Worm (Caenorhabditis elegans) whole organism, young adult: ENCODE data around the gene F43C1.5.
A peak's percentile ranks its signal among the peaks of the same experiment; 100 is the strongest.

Source experiments
- B0336.3 ChIP-seq: fragments of 200-800 bp; sonication (Bioruptor generic); IDR thresholded peaks from 2 replicates; pipeline ENCODE4 v1.3.6; 2022; ENCODE audit warnings: missing genetic modification characterization, missing compliant biosample characterization
- C06A6.2 ChIP-seq: fragments of 200-800 bp; sonication (Bioruptor generic); conservative IDR thresholded peaks from 2 replicates; pipeline ENCODE4 v1.3.6; 2022; ENCODE audit warnings: missing genetic modification characterization, missing compliant biosample characterization
- F23B12.7 ChIP-seq: sonication (generic microtip); optimal IDR thresholded peaks from 2 replicates; lab custom pipeline; 2017; ENCODE audit warnings: missing genetic modification characterization, mild to moderate bottlenecking, missing compliant biosample characterization, antibody characterized with exemption, moderate library complexity; ENCODE audit not compliant: insufficient read depth
- F39B2.1 ChIP-seq: fragments of 200-800 bp; sonication (Bioruptor generic); IDR thresholded peaks from 2 replicates; pipeline ENCODE4 v1.3.6; 2022; ENCODE audit warnings: missing genetic modification reagents, missing genetic modification characterization, missing compliant biosample characterization
- F57C9.4 ChIP-seq: sonication (generic microtip); optimal IDR thresholded peaks from 2 replicates; lab custom pipeline; 2017; ENCODE audit warnings: mild to moderate bottlenecking, missing genetic modification characterization, missing compliant biosample characterization
- K11D2.4 ChIP-seq: fragments of 200-800 bp; sonication (Bioruptor generic); IDR thresholded peaks from 2 replicates; pipeline ENCODE4 v1.3.6; 2022; ENCODE audit warnings: missing genetic modification reagents, missing genetic modification characterization, missing compliant biosample characterization
- Y95B8A.8 ChIP-seq: fragments of 200-800 bp; sonication (Bioruptor generic); IDR thresholded peaks from 2 replicates; pipeline ENCODE4 v1.3.6; 2022; ENCODE audit warnings: missing genetic modification reagents, missing genetic modification characterization, missing compliant biosample characterization
- ZK185.1 ChIP-seq: sonication (generic microtip); optimal IDR thresholded peaks from 2 replicates; lab custom pipeline; 2016; ENCODE audit warnings: mild to moderate bottlenecking, missing genetic modification characterization, missing compliant biosample characterization; ENCODE audit not compliant: poor library complexity, severe bottlenecking
- akir-1 ChIP-seq: fragments of 200-800 bp; sonication (Bioruptor generic); optimal IDR thresholded peaks from 2 replicates; lab custom pipeline; 2018; ENCODE audit warnings: mild to moderate bottlenecking, missing genetic modification characterization, moderate library complexity, missing compliant biosample characterization
- ama-1 ChIP-seq, 3 experiments: fragments of 150-350 bp in 1 of 3; sonication (generic microtip) in 2 of 3; optimal IDR thresholded peaks; 2 replicates each; lab custom pipeline; 2014 to 2018; ENCODE audit warnings: missing biosample characterization in 2 of 3, missing genetic modification characterization in 2 of 3, missing genetic modification reagents in 2 of 3
- atf-7 ChIP-seq: sonication (generic microtip); optimal IDR thresholded peaks from 2 replicates; lab custom pipeline; 2017; ENCODE audit warnings: mild to moderate bottlenecking, missing genetic modification characterization, missing compliant biosample characterization
- athp-1 ChIP-seq: sonication (generic microtip); optimal IDR thresholded peaks from 2 replicates; lab custom pipeline; 2017; ENCODE audit warnings: mild to moderate bottlenecking, missing genetic modification characterization, missing compliant biosample characterization
- attf-3 ChIP-seq: fragments of 200-800 bp; sonication (Bioruptor generic); conservative IDR thresholded peaks from 2 replicates; pipeline ENCODE4 v1.3.6; 2022; ENCODE audit warnings: missing genetic modification reagents, missing genetic modification characterization, missing compliant biosample characterization
- attf-5 ChIP-seq: fragments of 200-800 bp; sonication (Bioruptor generic); optimal IDR thresholded peaks from 2 replicates; lab custom pipeline; 2018; ENCODE audit warnings: mild to moderate bottlenecking, missing genetic modification characterization, missing compliant biosample characterization
- bed-1 ChIP-seq: fragments of 200-800 bp; sonication (Bioruptor generic); IDR thresholded peaks from 2 replicates; pipeline ENCODE4 v1.3.6; 2022; ENCODE audit warnings: missing genetic modification reagents, missing genetic modification characterization, missing compliant biosample characterization
- cebp-1 ChIP-seq, 2 experiments: fragments of 200-800 bp in 1 of 2; sonication (Bioruptor generic) in 1 of 2; sonication (generic microtip) in 1 of 2; IDR thresholded peaks in 1 of 2; optimal IDR thresholded peaks in 1 of 2; 2 replicates each; pipeline versions ENCODE4 v1.3.6 to Lab custom; 2017 to 2022; ENCODE audit warnings: missing compliant biosample characterization in 2 of 2, missing genetic modification characterization in 2 of 2, mild to moderate bottlenecking in 1 of 2, missing genetic modification reagents in 1 of 2, moderate library complexity in 1 of 2
- ceh-27 ChIP-seq: fragments of 200-800 bp; sonication (Bioruptor generic); optimal IDR thresholded peaks from 2 replicates; lab custom pipeline; 2018; ENCODE audit warnings: mild to moderate bottlenecking, missing genetic modification characterization, moderate library complexity, missing compliant biosample characterization
- die-1 ChIP-seq: sonication (generic microtip); optimal IDR thresholded peaks from 2 replicates; lab custom pipeline; 2016; ENCODE audit warnings: missing genotype, mild to moderate bottlenecking, missing genetic modification characterization, missing compliant biosample characterization
- egl-44 ChIP-seq: fragments of 200-800 bp; sonication (Bioruptor generic); IDR thresholded peaks from 2 replicates; pipeline ENCODE4 v1.3.6; 2022; ENCODE audit warnings: missing genetic modification reagents, missing genetic modification characterization, missing compliant biosample characterization
- egrh-3 ChIP-seq: fragments of 200-800 bp; sonication (Bioruptor generic); IDR thresholded peaks from 2 replicates; pipeline ENCODE4 v1.3.6; 2022; ENCODE audit warnings: missing genetic modification reagents, missing genetic modification characterization, missing compliant biosample characterization
- fkh-3 ChIP-seq: sonication (generic microtip); optimal IDR thresholded peaks from 2 replicates; lab custom pipeline; 2016; ENCODE audit warnings: mild to moderate bottlenecking, missing genetic modification characterization, missing compliant biosample characterization
- him-1 ChIP-seq: sonication (generic microtip); optimal IDR thresholded peaks from 2 replicates; lab custom pipeline; 2016; ENCODE audit warnings: missing genotype, missing genetic modification reagents, missing genetic modification characterization, missing compliant biosample characterization
- hmg-1.2 ChIP-seq: fragments of 200-800 bp; sonication (Bioruptor generic); IDR thresholded peaks from 2 replicates; pipeline ENCODE4 v1.3.6; 2022; ENCODE audit warnings: missing genetic modification reagents, missing genetic modification characterization, missing compliant biosample characterization
- hsf-1 ChIP-seq: fragments of 200-800 bp; sonication (Bioruptor generic); IDR thresholded peaks from 2 replicates; pipeline ENCODE4 v1.3.6; 2022; ENCODE audit warnings: missing genetic modification reagents, missing genetic modification characterization, missing compliant biosample characterization
- let-526 ChIP-seq: fragments of 200-800 bp; sonication (Bioruptor generic); IDR thresholded peaks from 2 replicates; pipeline ENCODE4 v1.3.6; 2022; ENCODE audit warnings: missing genetic modification reagents, missing genetic modification characterization, missing compliant biosample characterization
- let-607 ChIP-seq, 2 experiments: fragments of 200-800 bp in 1 of 2; sonication (Bioruptor generic) in 1 of 2; sonication (generic microtip) in 1 of 2; optimal IDR thresholded peaks; 2 replicates each; lab custom pipeline; 2016 to 2018; ENCODE audit warnings: mild to moderate bottlenecking in 2 of 2, missing compliant biosample characterization in 2 of 2, missing genetic modification characterization in 2 of 2, moderate library complexity in 2 of 2, missing genotype in 1 of 2
- lin-35 ChIP-seq, 3 experiments: fragments of 150-350 bp in 2 of 3; sonication (generic microtip) in 1 of 3; optimal IDR thresholded peaks; 2 replicates each; lab custom pipeline; 2014 to 2018; ENCODE audit warnings: missing biosample characterization in 3 of 3, missing genetic modification characterization in 3 of 3, missing genetic modification reagents in 3 of 3
- lin-54 ChIP-seq: fragments of 200-800 bp; sonication (Bioruptor generic); optimal IDR thresholded peaks from 2 replicates; lab custom pipeline; 2018; ENCODE audit warnings: mild to moderate bottlenecking, missing genetic modification characterization, missing compliant biosample characterization
- lir-1 ChIP-seq: fragments of 200-800 bp; sonication (Bioruptor generic); conservative IDR thresholded peaks from 2 replicates; pipeline ENCODE4 v1.3.6; 2022; ENCODE audit warnings: missing genetic modification reagents, missing genetic modification characterization, missing compliant biosample characterization
- madf-10 ChIP-seq: sonication (generic microtip); optimal IDR thresholded peaks from 2 replicates; lab custom pipeline; 2016; ENCODE audit warnings: mild to moderate bottlenecking, missing genetic modification characterization, missing compliant biosample characterization
- madf-8 ChIP-seq: fragments of 200-800 bp; sonication (Bioruptor generic); conservative IDR thresholded peaks from 2 replicates; pipeline ENCODE4 v1.3.6; 2022; ENCODE audit warnings: missing genetic modification reagents, missing genetic modification characterization, missing compliant biosample characterization
- mcd-1 ChIP-seq: fragments of 200-800 bp; sonication (Bioruptor generic); IDR thresholded peaks from 2 replicates; pipeline ENCODE4 v1.3.6; 2022; ENCODE audit warnings: missing genetic modification reagents, missing genetic modification characterization, missing compliant biosample characterization
- nfyb-1 ChIP-seq: fragments of 200-800 bp; sonication (Bioruptor generic); IDR thresholded peaks from 2 replicates; pipeline ENCODE4 v1.3.6; 2022; ENCODE audit warnings: missing genetic modification reagents, missing genetic modification characterization, missing compliant biosample characterization
- nhr-90 ChIP-seq: sonication (generic microtip); optimal IDR thresholded peaks from 2 replicates; lab custom pipeline; 2016; ENCODE audit warnings: missing genotype, mild to moderate bottlenecking, missing genetic modification characterization, missing compliant biosample characterization
- rcor-1 ChIP-seq: fragments of 200-800 bp; sonication (Bioruptor generic); IDR thresholded peaks from 2 replicates; pipeline ENCODE4 v1.3.6; 2022; ENCODE audit warnings: missing genetic modification reagents, missing genetic modification characterization, missing compliant biosample characterization
- snpc-3.4 ChIP-seq: sonication (generic microtip); optimal IDR thresholded peaks from 2 replicates; lab custom pipeline; 2017; ENCODE audit warnings: missing genetic modification characterization, mild to moderate bottlenecking, missing compliant biosample characterization, antibody characterized with exemption, moderate library complexity, missing genotype, missing genetic modification reagents
- snpc-4 ChIP-seq, 5 experiments: fragments of 150-350 bp in 1 of 5; sonication (generic microtip) in 4 of 5; optimal IDR thresholded peaks; 2 replicates each; lab custom pipeline; 2014 to 2018; ENCODE audit warnings: missing genetic modification characterization in 5 of 5, missing biosample characterization in 3 of 5, antibody characterized with exemption in 2 of 5, mild to moderate bottlenecking in 2 of 5, missing compliant biosample characterization in 2 of 5, missing genotype in 2 of 5, moderate library complexity in 2 of 5, missing genetic modification reagents in 1 of 5
- somi-1 ChIP-seq: fragments of 200-800 bp; sonication (Bioruptor generic); optimal IDR thresholded peaks from 2 replicates; lab custom pipeline; 2018; ENCODE audit warnings: mild to moderate bottlenecking, missing genetic modification characterization, missing compliant biosample characterization
- sptf-2 ChIP-seq: fragments of 200-800 bp; sonication (Bioruptor generic); optimal IDR thresholded peaks from 2 replicates; lab custom pipeline; 2018; ENCODE audit warnings: mild to moderate bottlenecking, missing genetic modification characterization, missing compliant biosample characterization
- tbp1 ChIP-seq: fragments of 200-800 bp; sonication (Bioruptor generic); optimal IDR thresholded peaks from 2 replicates; lab custom pipeline; 2018; ENCODE audit warnings: mild to moderate bottlenecking, missing genetic modification characterization, missing compliant biosample characterization
- unc-62 ChIP-seq: fragments of 150-350 bp; optimal IDR thresholded peaks from 2 replicates; lab custom pipeline; 2014; ENCODE audit warnings: missing biosample characterization, missing genetic modification reagents, missing genetic modification characterization
- zfh-2 ChIP-seq: fragments of 200-800 bp; sonication (Bioruptor generic); conservative IDR thresholded peaks from 2 replicates; pipeline ENCODE4 v1.3.6; 2022; ENCODE audit warnings: missing genetic modification reagents, missing genetic modification characterization, missing compliant biosample characterization
- ztf-3 ChIP-seq: fragments of 200-800 bp; sonication (Bioruptor generic); optimal IDR thresholded peaks from 2 replicates; lab custom pipeline; 2018; ENCODE audit warnings: mild to moderate bottlenecking, missing genetic modification characterization, missing compliant biosample characterization

The F43C1.5 gene

ce11 chrIII:4221527-4221926 lies 7.4 kb upstream of the F43C1.5 start:
- no peak for TF ChIP-seq madf-8 (GFP tag; lab: Robert Waterston, UW)
- no peak for TF ChIP-seq sptf-2
- TF ChIP-seq Y95B8A.8 (GFP tag; lab: Robert Waterston, UW) = no peak
- TF ChIP-seq somi-1 (GFP tag; lab: Kevin White, UChicago) = no peak
- no peak for TF ChIP-seq ama-1 (optimal IDR thresholded peaks at IDR 0.05; lab: Kevin White, UChicago)
- TF ChIP-seq ama-1 (GFP tag; optimal IDR thresholded peaks at IDR 0.05; lab: Kevin White, UChicago) = no peak
- TF ChIP-seq fkh-3 (tag; lab: Kevin White, UChicago) = no peak

ce11 chrIII:4223668-4224127 lies 5.2 kb upstream of the F43C1.5 start:
- TF ChIP-seq mcd-1 (GFP tag; lab: Robert Waterston, UW) (0 out of 2 replicates have a peak, but pooled peaks have one; percentile 21), die-1 (tag; lab: Kevin White, UChicago) (peak; percentile 7), lin-35 (GFP tag; optimal IDR thresholded peaks at IDR 0.05; lab: Kevin White, UChicago) (peak in 1 of 3 experiments; percentile 57), athp-1 (no peak), zfh-2 (GFP tag; lab: Robert Waterston, UW) (peak; percentile 96), sptf-2 (no peak), nfyb-1 (GFP tag; lab: Robert Waterston, UW) (peak; percentile 85), somi-1 (GFP tag; lab: Kevin White, UChicago) (peak; percentile 87), ceh-27 (GFP tag; lab: Kevin White, UChicago) (peak; percentile 72), F39B2.1 (GFP tag; lab: Robert Waterston, UW) (no peak), tbp1 (GFP tag; lab: Kevin White, UChicago) (peak; percentile 42), lir-1 (GFP tag; lab: Robert Waterston, UW) (0 out of 2 replicates have a peak, but pooled peaks have one; percentile 38), B0336.3 (peak; percentile 76), madf-10 (tag; lab: Kevin White, UChicago) (peak; percentile 43), cebp-1 (GFP tag; IDR thresholded peaks at IDR 0.05; lab: Robert Waterston, UW) (no peak), cebp-1 (tag; optimal IDR thresholded peaks at IDR 0.05; lab: Kevin White, UChicago) (peak; percentile 79), ZK185.1 (peak; percentile 24), bed-1 (GFP tag; lab: Robert Waterston, UW) (no peak), egl-44 (peak; percentile 63; the same call in 1 of the 2 replicates), unc-62 (GFP tag; lab: Kevin White, UChicago) (no peak), atf-7 (tag; lab: Kevin White, UChicago) (peak; percentile 58), hsf-1 (GFP tag; lab: Robert Waterston, UW) (no peak), attf-3 (GFP tag; lab: Robert Waterston, UW) (0 out of 2 replicates have a peak, but pooled peaks have one; percentile 18), let-607 (tag; optimal IDR thresholded peaks at IDR 0.05; lab: Kevin White, UChicago) (peak in 1 of 2 experiments; percentile 21), lin-54 (GFP tag; lab: Kevin White, UChicago) (peak; percentile 41), akir-1 (GFP tag; lab: Kevin White, UChicago) (no peak), K11D2.4 (GFP tag; lab: Robert Waterston, UW) (peak; percentile 77; the same call in 1 of the 2 replicates), him-1 (tag; lab: Kevin White, UChicago) (no peak), attf-5 (peak; percentile 85), F57C9.4 (tag; lab: Kevin White, UChicago) (no peak), snpc-4 (GFP tag; optimal IDR thresholded peaks at IDR 0.05; lab: Kevin White, UChicago) (no peak), snpc-4 (tag; optimal IDR thresholded peaks at IDR 0.05; lab: Kevin White, UChicago) (peak in 2 of 4 experiments; percentile 35 to 60), snpc-3.4 (tag; lab: Kevin White, UChicago) (no peak), let-526 (GFP tag; lab: Robert Waterston, UW) (0 out of 2 replicates have a peak, but pooled peaks have one; percentile 38), F23B12.7 (tag; lab: Kevin White, UChicago) (peak; percentile 12), hmg-1.2 (peak; percentile 81; the same call in 1 of the 2 replicates), ztf-3 (GFP tag; lab: Kevin White, UChicago) (peak; percentile 4), rcor-1 (GFP tag; lab: Robert Waterston, UW) (no peak), nhr-90 (tag; lab: Kevin White, UChicago) (peak; percentile 13), egrh-3 (GFP tag; lab: Robert Waterston, UW) (peak; percentile 49; the same call in 1 of the 2 replicates), C06A6.2 (GFP tag; lab: Robert Waterston, UW) (0 out of 2 replicates have a peak, but pooled peaks have one; percentile 38)
